Worm (Caenorhabditis elegans) whole organism, L4 larva: Measurements from ENCODE around the gene F55A11.8.

Experiments
- D1046.2 ChIP-seq: fragments of 200-800 bp; sonication (Bioruptor generic); IDR thresholded peaks from 2 replicates; pipeline ENCODE4 v1.3.6; 2022; ENCODE audit warnings: missing genetic modification characterization, missing compliant biosample characterization
- F10B5.3 ChIP-seq: sonication (generic microtip); optimal IDR thresholded peaks from 2 replicates; lab custom pipeline; 2016; ENCODE audit warnings: mild to moderate bottlenecking, missing genetic modification characterization, missing compliant biosample characterization
- F37D6.2 ChIP-seq: sonication (generic microtip); optimal IDR thresholded peaks from 2 replicates; lab custom pipeline; 2016; ENCODE audit warnings: mild to moderate bottlenecking, missing genetic modification characterization, missing compliant biosample characterization
- F44E2.7 ChIP-seq: fragments of 200-800 bp; sonication (Bioruptor generic); IDR thresholded peaks from 2 replicates; pipeline ENCODE4 v2.1.2; 2022; ENCODE audit warnings: missing genetic modification characterization, missing compliant biosample characterization
- F49E8.2 ChIP-seq: sonication (generic microtip); optimal IDR thresholded peaks from 2 replicates; lab custom pipeline; 2016; ENCODE audit warnings: missing compliant biosample characterization, mild to moderate bottlenecking, missing genetic modification characterization, borderline replicate concordance
- R02D3.7 ChIP-seq: fragments of 150-350 bp; sonication (generic microtip); optimal IDR thresholded peaks from 3 replicates; lab custom pipeline; 2014; ENCODE audit warnings: missing biosample characterization, missing genetic modification characterization
- T20F7.1 ChIP-seq: fragments of 200-800 bp; sonication (Bioruptor generic); optimal IDR thresholded peaks from 2 replicates; lab custom pipeline; 2018; ENCODE audit warnings: mild to moderate bottlenecking, missing genetic modification characterization, missing compliant biosample characterization
- Y48G9A.11 ChIP-seq: fragments of 200-800 bp; sonication (Bioruptor generic); IDR thresholded peaks from 2 replicates; pipeline ENCODE4 v1.3.6; 2022; ENCODE audit warnings: missing genetic modification reagents, missing genetic modification characterization, missing compliant biosample characterization
- Y5F2A.4 ChIP-seq: fragments of 200-800 bp; sonication (Bioruptor generic); optimal IDR thresholded peaks from 2 replicates; lab custom pipeline; 2018; ENCODE audit warnings: mild to moderate bottlenecking, missing genetic modification characterization, missing compliant biosample characterization
- aha-1 ChIP-seq: fragments of 150-350 bp; peaks from one replicate; lab custom pipeline; 2014; ENCODE audit warnings: missing biosample characterization, missing genetic modification characterization
- ama-1 ChIP-seq: fragments of 150-350 bp; optimal IDR thresholded peaks from 2 replicates; lab custom pipeline; 2014; ENCODE audit warnings: inconsistent platforms, mixed read lengths
- arid-1 ChIP-seq: fragments of 200-800 bp; sonication (Bioruptor generic); conservative IDR thresholded peaks from 2 replicates; pipeline ENCODE4 v1.3.6; 2022; ENCODE audit warnings: missing genetic modification reagents, missing genetic modification characterization, missing compliant biosample characterization
- ceh-32 ChIP-seq: sonication (generic microtip); optimal IDR thresholded peaks from 2 replicates; lab custom pipeline; 2016; ENCODE audit warnings: mild to moderate bottlenecking, missing genetic modification characterization, missing compliant biosample characterization; ENCODE audit not compliant: poor library complexity
- ceh-44 ChIP-seq: fragments of 200-800 bp; sonication (Bioruptor generic); IDR thresholded peaks from 2 replicates; pipeline ENCODE4 v1.3.6; 2022; ENCODE audit warnings: missing genetic modification reagents, missing genetic modification characterization, missing compliant biosample characterization
- daf-12 ChIP-seq: fragments of 150-350 bp; optimal IDR thresholded peaks from 2 replicates; lab custom pipeline; 2014; ENCODE audit warnings: missing biosample characterization, missing genetic modification reagents, missing genetic modification characterization
- daf-16 ChIP-seq, 3 experiments: sonication (generic microtip); optimal IDR thresholded peaks; 2 replicates each; lab custom pipeline; 2016 to 2017; ENCODE audit warnings: missing genetic modification characterization in 3 of 3, missing genetic modification reagents in 3 of 3, mild to moderate bottlenecking in 2 of 3, missing compliant biosample characterization in 2 of 3, missing biosample characterization in 1 of 3, moderate library complexity in 1 of 3
- daf-8 ChIP-seq: fragments of 200-800 bp; sonication (Bioruptor generic); IDR thresholded peaks from 2 replicates; pipeline ENCODE4 v1.3.6; 2022; ENCODE audit warnings: missing genetic modification characterization, missing compliant biosample characterization
- hif-1 ChIP-seq, 2 experiments: sonication (generic microtip); optimal IDR thresholded peaks; 2 replicates each; lab custom pipeline; 2016 to 2017; ENCODE audit warnings: missing compliant biosample characterization in 2 of 2, missing genetic modification characterization in 2 of 2, missing genetic modification reagents in 2 of 2, missing genotype in 2 of 2, mild to moderate bottlenecking in 1 of 2
- hlh-11 ChIP-seq: fragments of 200-800 bp; sonication (Bioruptor generic); optimal IDR thresholded peaks from 2 replicates; lab custom pipeline; 2018; ENCODE audit warnings: mild to moderate bottlenecking, missing genetic modification characterization, missing compliant biosample characterization
- hlh-30 ChIP-seq: sonication (generic microtip); optimal IDR thresholded peaks from 2 replicates; lab custom pipeline; 2017; ENCODE audit warnings: antibody characterized with exemption, mild to moderate bottlenecking, missing genetic modification characterization, missing compliant biosample characterization; ENCODE audit not compliant: insufficient read depth
- jun-1 ChIP-seq: fragments of 150-350 bp; optimal IDR thresholded peaks from 2 replicates; lab custom pipeline; 2014; ENCODE audit warnings: missing biosample characterization, missing genetic modification reagents, missing genetic modification characterization
- lim-7 ChIP-seq: fragments of 200-800 bp; sonication (Bioruptor generic); IDR thresholded peaks from 2 replicates; pipeline ENCODE4 v1.3.6; 2022; ENCODE audit warnings: missing genetic modification characterization, missing compliant biosample characterization
- lin-13 ChIP-seq: fragments of 150-350 bp; optimal IDR thresholded peaks from 2 replicates; lab custom pipeline; 2014; ENCODE audit warnings: missing biosample characterization, missing genetic modification reagents, missing genetic modification characterization
- lin-38 ChIP-seq: fragments of 200-800 bp; sonication (Bioruptor generic); IDR thresholded peaks from 2 replicates; pipeline ENCODE4 v1.3.6; 2022; ENCODE audit warnings: missing genetic modification reagents, missing genetic modification characterization, missing compliant biosample characterization
- lin-39 ChIP-seq: fragments of 150-350 bp; optimal IDR thresholded peaks from 2 replicates; lab custom pipeline; 2014; ENCODE audit warnings: missing biosample characterization, missing genetic modification reagents, missing genetic modification characterization
- lsy-2 ChIP-seq, 2 experiments: fragments of 150-350 bp in 1 of 2; sonication (generic microtip) in 1 of 2; optimal IDR thresholded peaks; 2 replicates each; lab custom pipeline; 2014 to 2017; ENCODE audit warnings: missing biosample characterization in 2 of 2, missing genetic modification characterization in 2 of 2
- madf-9 ChIP-seq: fragments of 200-800 bp; sonication (Bioruptor generic); conservative IDR thresholded peaks from 2 replicates; pipeline ENCODE4 v1.3.6; 2022; ENCODE audit warnings: missing genetic modification reagents, missing genetic modification characterization, missing compliant biosample characterization
- mdl-1 ChIP-seq, 2 experiments: fragments of 150-350 bp in 1 of 2; sonication (generic microtip) in 1 of 2; optimal IDR thresholded peaks; 2 replicates each; lab custom pipeline; 2014 to 2017; ENCODE audit warnings: missing biosample characterization in 2 of 2, missing genetic modification characterization in 2 of 2
- mep-1 ChIP-seq: fragments of 150-350 bp; sonication (generic microtip); optimal IDR thresholded peaks from 3 replicates; lab custom pipeline; 2014; ENCODE audit warnings: missing biosample characterization, missing genetic modification characterization
- mxl-3 ChIP-seq: fragments of 200-800 bp; sonication (Bioruptor generic); optimal IDR thresholded peaks from 2 replicates; lab custom pipeline; 2018; ENCODE audit warnings: mild to moderate bottlenecking, missing genetic modification characterization, missing compliant biosample characterization
- nhr-10 ChIP-seq: fragments of 150-350 bp; optimal IDR thresholded peaks from 2 replicates; lab custom pipeline; 2014; ENCODE audit warnings: missing biosample characterization, missing genetic modification characterization
- nhr-111 ChIP-seq: fragments of 200-800 bp; sonication (Bioruptor generic); optimal IDR thresholded peaks from 2 replicates; lab custom pipeline; 2018; ENCODE audit warnings: mild to moderate bottlenecking, missing genetic modification characterization, missing compliant biosample characterization
- nhr-237 ChIP-seq: sonication (generic microtip); optimal IDR thresholded peaks from 2 replicates; lab custom pipeline; 2017; ENCODE audit warnings: missing biosample characterization, missing genetic modification characterization
- nhr-28 ChIP-seq: fragments of 150-350 bp; optimal IDR thresholded peaks from 2 replicates; lab custom pipeline; 2014; ENCODE audit warnings: missing biosample characterization, missing genetic modification characterization
- nhr-48 ChIP-seq: sonication (generic microtip); optimal IDR thresholded peaks from 2 replicates; lab custom pipeline; 2016; ENCODE audit warnings: mild to moderate bottlenecking, missing genetic modification characterization, missing compliant biosample characterization
- nhr-76 ChIP-seq: fragments of 150-350 bp; optimal IDR thresholded peaks from 2 replicates; lab custom pipeline; 2014; ENCODE audit warnings: missing biosample characterization, missing genetic modification characterization
- pqm-1 ChIP-seq: sonication (generic microtip); optimal IDR thresholded peaks from 2 replicates; lab custom pipeline; 2017; ENCODE audit warnings: missing biosample characterization, missing genetic modification characterization
- rbr-2 ChIP-seq: sonication (generic microtip); optimal IDR thresholded peaks from 2 replicates; lab custom pipeline; 2016; ENCODE audit warnings: missing genotype, missing genetic modification characterization, missing compliant biosample characterization
- snpc-1.2 ChIP-seq: fragments of 200-800 bp; sonication (Bioruptor generic); IDR thresholded peaks from 2 replicates; pipeline ENCODE4 v1.3.6; 2022; ENCODE audit warnings: missing genetic modification reagents, missing genetic modification characterization, missing compliant biosample characterization
- unc-62 ChIP-seq, 3 experiments: fragments of 150-350 bp in 1 of 3; sonication (generic microtip); optimal IDR thresholded peaks in 2 of 3; peaks in 1 of 3; 1 replicate in 1 of 3; 2 replicates in 2 of 3; lab custom pipeline; 2014 to 2017; ENCODE audit warnings: missing biosample characterization in 3 of 3, missing genetic modification characterization in 3 of 3, missing genetic modification reagents in 3 of 3, missing genotype in 1 of 3

The F55A11.8 gene

DNA sequence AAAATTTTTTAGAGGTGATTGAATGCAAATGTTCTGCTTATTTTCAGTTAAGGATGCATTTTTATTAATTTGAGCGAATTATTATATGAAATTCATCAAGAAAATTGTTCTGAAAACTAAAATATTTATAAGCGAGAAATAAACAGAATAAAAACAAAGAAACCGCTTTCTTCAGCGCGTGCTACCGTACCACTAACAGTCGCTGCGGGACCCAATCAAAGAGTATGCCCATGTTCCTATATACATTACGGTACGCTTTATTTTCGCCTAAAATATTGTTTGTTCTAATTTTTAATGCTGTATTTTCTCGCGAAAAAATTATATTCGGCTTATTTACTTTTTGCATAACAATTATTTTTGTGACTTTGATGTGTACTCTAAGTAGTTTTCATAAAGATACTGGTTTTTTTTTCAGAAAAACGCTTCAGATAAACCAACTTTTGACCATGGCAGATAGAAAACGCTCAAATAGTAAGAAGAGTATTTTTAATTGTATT is at the start of gene F55A11.8:
Gene F55A11.8, plus strand, starts transcription at position 447 of the 497 bp plus-strand sequence.
- TF ChIP-seq D1046.2 (GFP tag; lab: Robert Waterston, UW) (no peak), unc-62 (GFP tag; optimal IDR thresholded peaks at IDR 0.05 in 1 of 2; lab: Kevin White, UChicago) (no peak), unc-62 (tag; optimal IDR thresholded peaks at IDR 0.05; lab: Kevin White, UChicago) (no peak), ceh-44 (no peak), daf-12 (tag; lab: Kevin White, UChicago) (no peak), lin-38 (GFP tag; lab: Robert Waterston, UW) (0 out of 2 replicates have a peak, but pooled peaks have one; percentile 17), F37D6.2 (tag; lab: Kevin White, UChicago) (no peak)

- TF ChIP-seq nhr-48 (tag; lab: Kevin White, UChicago), result peak; percentile 55
- TF ChIP-seq jun-1, result no peak
- TF ChIP-seq mdl-1 (tag; optimal IDR thresholded peaks at IDR 0.05; lab: Kevin White, UChicago), result peak in 1 of 2 experiments; percentile 60
- peak; percentile 0 for TF ChIP-seq hlh-30 (tag; lab: Kevin White, UChicago)
- TF ChIP-seq aha-1 (tag; lab: Kevin White, UChicago), result peak; percentile 57
- TF ChIP-seq Y48G9A.11 (GFP tag; lab: Robert Waterston, UW), result no peak
- no peak for TF ChIP-seq mep-1 (tag; lab: Kevin White, UChicago)
- peak; percentile 58 for TF ChIP-seq mxl-3
- peak; percentile 75 for TF ChIP-seq nhr-28 (tag; lab: Kevin White, UChicago)
- no peak for TF ChIP-seq F10B5.3 (tag; lab: Kevin White, UChicago)
- TF ChIP-seq F49E8.2 (tag; lab: Kevin White, UChicago), result no peak
- no peak for TF ChIP-seq ceh-32 (tag; lab: Kevin White, UChicago)
- TF ChIP-seq nhr-237 (tag; lab: Kevin White, UChicago), result no peak
- TF ChIP-seq nhr-10, result no peak
- no peak for TF ChIP-seq rbr-2 (tag; lab: Kevin White, UChicago)
- no peak for TF ChIP-seq daf-8
- no peak for TF ChIP-seq lin-38 (GFP tag; lab: Robert Waterston, UW)
- no peak for TF ChIP-seq F44E2.7 (GFP tag; lab: Robert Waterston, UW)
- peak; percentile 36 for TF ChIP-seq hlh-11 (tag; lab: Kevin White, UChicago)
- no peak for TF ChIP-seq T20F7.1 (GFP tag; lab: Kevin White, UChicago)
- no peak for TF ChIP-seq R02D3.7
- no peak for TF ChIP-seq snpc-1.2 (GFP tag; lab: Robert Waterston, UW)
- no peak for TF ChIP-seq hif-1 (tag; optimal IDR thresholded peaks at IDR 0.05; lab: Kevin White, UChicago)
- no peak for TF ChIP-seq nhr-111 (GFP tag; lab: Kevin White, UChicago)
Observed at ce11 chrV:11739820-11740219, 48.2 kb upstream of the F55A11.8 start, which contains the start of gene T04F3.1. Gene T04F3.1 (plus strand): TSS chrV:11740065.

- TF ChIP-seq madf-9 (GFP tag; lab: Robert Waterston, UW) (no peak), aha-1 (tag; lab: Kevin White, UChicago) (peak; percentile 32), pqm-1 (tag; lab: Kevin White, UChicago) (no peak)
Observed at ce11 chrV:11741078-11741477, 46.9 kb upstream of the F55A11.8 start.

DNA sequence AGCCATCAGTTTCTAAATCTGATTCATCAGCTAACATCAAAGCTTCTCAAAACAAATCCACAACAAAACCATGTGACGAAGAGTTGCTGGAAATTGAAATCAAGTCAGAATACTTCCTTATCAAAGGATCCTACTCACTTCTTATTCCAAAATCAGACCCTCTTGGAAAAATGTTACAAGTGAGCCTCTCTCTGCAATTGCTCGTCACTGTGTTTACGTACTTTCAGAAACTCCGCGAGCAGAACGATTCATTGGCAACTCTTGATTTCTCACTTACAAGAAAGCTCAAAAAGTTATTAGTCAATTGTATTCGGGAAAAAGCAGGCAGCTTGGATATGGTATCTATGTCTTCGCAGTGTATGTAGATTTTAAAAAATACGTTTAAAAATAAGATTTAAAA is 36.5 kb upstream of the F55A11.8 start:
- TF ChIP-seq nhr-76 (tag; lab: Kevin White, UChicago) (no peak), ceh-44 (no peak), ama-1 (lab: Kevin White, UChicago) (no peak), lin-13 (GFP tag; lab: Kevin White, UChicago) (no peak), daf-16 (GFP tag; optimal IDR thresholded peaks at IDR 0.05; lab: Kevin White, UChicago) (no peak), daf-16 (tag; optimal IDR thresholded peaks at IDR 0.05; lab: Kevin White, UChicago) (no peak), lin-39 (tag; lab: Kevin White, UChicago) (no peak), mep-1 (tag; lab: Kevin White, UChicago) (no peak), nhr-28 (tag; lab: Kevin White, UChicago) (no peak), lin-38 (GFP tag; lab: Robert Waterston, UW) (no peak), arid-1 (no peak), Y5F2A.4 (GFP tag; lab: Kevin White, UChicago) (no peak), lim-7 (no peak), R02D3.7 (no peak), lsy-2 (tag; optimal IDR thresholded peaks at IDR 0.05; lab: Kevin White, UChicago) (no peak)
